Worm (Caenorhabditis elegans) whole organism, L4 larva: ENCODE measurements around the gene Y37E11AL.12.

ENCODE experiments used
- F26F4.8 ChIP-seq: fragments of 200-800 bp; sonication (Bioruptor generic); conservative IDR thresholded peaks from 2 replicates; pipeline ENCODE4 v1.3.6; 2022; ENCODE audit warnings: missing genetic modification characterization, missing compliant biosample characterization
- F37D6.2 ChIP-seq: sonication (generic microtip); optimal IDR thresholded peaks from 2 replicates; lab custom pipeline; 2016; ENCODE audit warnings: mild to moderate bottlenecking, missing genetic modification characterization, missing compliant biosample characterization
- F49E8.2 ChIP-seq: sonication (generic microtip); optimal IDR thresholded peaks from 2 replicates; lab custom pipeline; 2016; ENCODE audit warnings: missing compliant biosample characterization, mild to moderate bottlenecking, missing genetic modification characterization, borderline replicate concordance
- T20F7.1 ChIP-seq: fragments of 200-800 bp; sonication (Bioruptor generic); optimal IDR thresholded peaks from 2 replicates; lab custom pipeline; 2018; ENCODE audit warnings: mild to moderate bottlenecking, missing genetic modification characterization, missing compliant biosample characterization
- T26A8.4 ChIP-seq: fragments of 200-800 bp; sonication (Bioruptor generic); IDR thresholded peaks from 2 replicates; pipeline ENCODE4 v1.3.6; 2022; ENCODE audit warnings: missing genetic modification characterization, missing compliant biosample characterization
- Y48G9A.11 ChIP-seq: fragments of 200-800 bp; sonication (Bioruptor generic); IDR thresholded peaks from 2 replicates; pipeline ENCODE4 v1.3.6; 2022; ENCODE audit warnings: missing genetic modification reagents, missing genetic modification characterization, missing compliant biosample characterization
- Y5F2A.4 ChIP-seq: fragments of 200-800 bp; sonication (Bioruptor generic); optimal IDR thresholded peaks from 2 replicates; lab custom pipeline; 2018; ENCODE audit warnings: mild to moderate bottlenecking, missing genetic modification characterization, missing compliant biosample characterization
- Y75B8A.6 ChIP-seq: fragments of 200-800 bp; sonication (Bioruptor generic); IDR thresholded peaks from 2 replicates; pipeline ENCODE4 v1.3.6; 2022; ENCODE audit warnings: missing genetic modification reagents, missing genetic modification characterization, missing compliant biosample characterization
- aha-1 ChIP-seq: fragments of 150-350 bp; peaks from one replicate; lab custom pipeline; 2014; ENCODE audit warnings: missing biosample characterization, missing genetic modification characterization
- attf-4 ChIP-seq: sonication (generic microtip); optimal IDR thresholded peaks from 3 replicates; lab custom pipeline; 2017; ENCODE audit warnings: missing biosample characterization, missing genetic modification characterization
- ceh-62 ChIP-seq: sonication (generic microtip); optimal IDR thresholded peaks from 2 replicates; lab custom pipeline; 2017; ENCODE audit warnings: missing biosample characterization, missing genetic modification characterization
- ceh-82 ChIP-seq: sonication (generic microtip); optimal IDR thresholded peaks from 2 replicates; lab custom pipeline; 2017; ENCODE audit warnings: missing biosample characterization, missing genetic modification characterization
- ces-1 ChIP-seq: fragments of 150-350 bp; sonication (generic microtip); optimal IDR thresholded peaks from 4 replicates; lab custom pipeline; 2014; ENCODE audit warnings: missing biosample characterization, missing genetic modification reagents, missing genetic modification characterization
- ctbp-1 ChIP-seq: fragments of 200-800 bp; sonication (Bioruptor generic); IDR thresholded peaks from 2 replicates; pipeline ENCODE4 v1.3.6; 2022; ENCODE audit warnings: missing genetic modification reagents, missing genetic modification characterization, missing compliant biosample characterization
- daf-16 ChIP-seq, 3 experiments: sonication (generic microtip); optimal IDR thresholded peaks; 2 replicates each; lab custom pipeline; 2016 to 2017; ENCODE audit warnings: missing genetic modification characterization in 3 of 3, missing genetic modification reagents in 3 of 3, mild to moderate bottlenecking in 2 of 3, missing compliant biosample characterization in 2 of 3, missing biosample characterization in 1 of 3, moderate library complexity in 1 of 3
- daf-19 ChIP-seq: fragments of 200-800 bp; sonication (Bioruptor generic); conservative IDR thresholded peaks from 2 replicates; pipeline ENCODE4 v1.3.6; 2022; ENCODE audit warnings: missing genetic modification characterization, missing compliant biosample characterization
- dmd-6 ChIP-seq: fragments of 200-800 bp; sonication (Bioruptor generic); IDR thresholded peaks from 2 replicates; pipeline ENCODE4 v1.3.6; 2022; ENCODE audit warnings: missing genetic modification reagents, missing genetic modification characterization, missing compliant biosample characterization
- dmd-9 ChIP-seq: fragments of 200-800 bp; sonication (Bioruptor generic); IDR thresholded peaks from 2 replicates; pipeline ENCODE4 v1.3.6; 2022; ENCODE audit warnings: missing genetic modification reagents, missing genetic modification characterization, missing compliant biosample characterization
- dve-1 ChIP-seq: sonication (generic microtip); optimal IDR thresholded peaks from 2 replicates; lab custom pipeline; 2017; ENCODE audit warnings: antibody characterized with exemption, mild to moderate bottlenecking, missing genetic modification characterization, missing compliant biosample characterization; ENCODE audit not compliant: insufficient read depth
- fkh-10 ChIP-seq: fragments of 150-350 bp; optimal IDR thresholded peaks from 2 replicates; lab custom pipeline; 2014; ENCODE audit warnings: missing biosample characterization, missing genetic modification reagents, missing genetic modification characterization
- lin-13 ChIP-seq: fragments of 150-350 bp; optimal IDR thresholded peaks from 2 replicates; lab custom pipeline; 2014; ENCODE audit warnings: missing biosample characterization, missing genetic modification reagents, missing genetic modification characterization
- lin-29 ChIP-seq: fragments of 200-800 bp; sonication (Bioruptor generic); IDR thresholded peaks from 2 replicates; pipeline ENCODE4 v1.3.6; 2022; ENCODE audit warnings: missing genetic modification reagents, missing genetic modification characterization, missing compliant biosample characterization
- lin-38 ChIP-seq: fragments of 200-800 bp; sonication (Bioruptor generic); IDR thresholded peaks from 2 replicates; pipeline ENCODE4 v1.3.6; 2022; ENCODE audit warnings: missing genetic modification reagents, missing genetic modification characterization, missing compliant biosample characterization
- mep-1 ChIP-seq: fragments of 150-350 bp; sonication (generic microtip); optimal IDR thresholded peaks from 3 replicates; lab custom pipeline; 2014; ENCODE audit warnings: missing biosample characterization, missing genetic modification characterization
- nhr-237 ChIP-seq: sonication (generic microtip); optimal IDR thresholded peaks from 2 replicates; lab custom pipeline; 2017; ENCODE audit warnings: missing biosample characterization, missing genetic modification characterization
- nhr-28 ChIP-seq: fragments of 150-350 bp; optimal IDR thresholded peaks from 2 replicates; lab custom pipeline; 2014; ENCODE audit warnings: missing biosample characterization, missing genetic modification characterization
- nhr-48 ChIP-seq: sonication (generic microtip); optimal IDR thresholded peaks from 2 replicates; lab custom pipeline; 2016; ENCODE audit warnings: mild to moderate bottlenecking, missing genetic modification characterization, missing compliant biosample characterization
- nhr-6 ChIP-seq: fragments of 150-350 bp; optimal IDR thresholded peaks from 2 replicates; lab custom pipeline; 2014; ENCODE audit warnings: missing biosample characterization, missing genetic modification characterization
- pqm-1 ChIP-seq: sonication (generic microtip); optimal IDR thresholded peaks from 2 replicates; lab custom pipeline; 2017; ENCODE audit warnings: missing biosample characterization, missing genetic modification characterization
- rbr-2 ChIP-seq: sonication (generic microtip); optimal IDR thresholded peaks from 2 replicates; lab custom pipeline; 2016; ENCODE audit warnings: missing genotype, missing genetic modification characterization, missing compliant biosample characterization
- tag-97 ChIP-seq: fragments of 200-800 bp; sonication (Bioruptor generic); IDR thresholded peaks from 2 replicates; pipeline ENCODE4 v1.3.6; 2022; ENCODE audit warnings: missing genetic modification characterization, missing compliant biosample characterization
- tra-1 ChIP-seq: fragments of 200-800 bp; sonication (Bioruptor generic); IDR thresholded peaks from 2 replicates; pipeline ENCODE4 v1.3.6; 2022; ENCODE audit warnings: missing genetic modification reagents, missing genetic modification characterization, missing compliant biosample characterization
- unc-130 ChIP-seq: sonication (generic microtip); optimal IDR thresholded peaks from 2 replicates; lab custom pipeline; 2016; ENCODE audit warnings: missing genetic modification reagents, missing genetic modification characterization, missing compliant biosample characterization
- unc-39 ChIP-seq: sonication (generic microtip); optimal IDR thresholded peaks from 2 replicates; lab custom pipeline; 2017; ENCODE audit warnings: missing biosample characterization, missing genetic modification characterization
- ztf-11 ChIP-seq: fragments of 150-350 bp; optimal IDR thresholded peaks from 2 replicates; lab custom pipeline; 2014; ENCODE audit warnings: missing biosample characterization, missing genetic modification characterization

The Y37E11AL.12 gene

ce11 chrIV:3725845-3726244 is 24.1 kb upstream of the Y37E11AL.12 start, which contains the start of gene smgl-2 (continued):
- TF ChIP-seq nhr-48 (tag; lab: Kevin White, UChicago), result no peak
- TF ChIP-seq Y5F2A.4, result no peak
- no peak for TF ChIP-seq tag-97 (GFP tag; lab: Robert Waterston, UW)
- no peak for TF ChIP-seq Y48G9A.11
- no peak for TF ChIP-seq F49E8.2
- peak; percentile 10 for TF ChIP-seq nhr-6 (tag; lab: Kevin White, UChicago)
- TF ChIP-seq daf-19 (GFP tag; lab: Robert Waterston, UW), result no peak

- TF ChIP-seq F49E8.2 (no peak), lin-38 (GFP tag; lab: Robert Waterston, UW) (no peak), daf-19 (GFP tag; lab: Robert Waterston, UW) (no peak), unc-130 (GFP tag; lab: Kevin White, UChicago) (no peak)
- TF ChIP-seq, all 104 proteins: peak for 0
Observed at ce11 chrIV:3725361-3725760, 23.6 kb upstream of the Y37E11AL.12 start, which contains the start of gene Y37E11AM.2. Y37E11AM.2 (minus strand) TSS chrIV:3725461.

ce11 chrIV:3722690-3723089 is 20.9 kb upstream of the Y37E11AL.12 start, which contains the start of gene Y37E11AM.4:
Y37E11AM.4 (minus strand) TSS chrIV:3722790.
- TF ChIP-seq tag-97 (GFP tag; lab: Robert Waterston, UW), result no peak
- no peak for TF ChIP-seq fkh-10 (GFP tag; lab: Kevin White, UChicago)
- no peak for TF ChIP-seq lin-29 (GFP tag; lab: Robert Waterston, UW)
- TF ChIP-seq Y75B8A.6 (GFP tag; lab: Robert Waterston, UW), result no peak
- TF ChIP-seq ctbp-1 (GFP tag; lab: Robert Waterston, UW), result no peak
- no peak for TF ChIP-seq nhr-48 (tag; lab: Kevin White, UChicago)
- no peak for TF ChIP-seq unc-39 (tag; lab: Kevin White, UChicago)
- no peak for TF ChIP-seq lin-13
- no peak for TF ChIP-seq mep-1

- TF ChIP-seq nhr-28 (tag; lab: Kevin White, UChicago) (peak; percentile 16), dmd-6 (GFP tag; lab: Robert Waterston, UW) (0 out of 2 replicates have a peak, but pooled peaks have one; percentile 15), dve-1 (tag; lab: Kevin White, UChicago) (peak; percentile 32), pqm-1 (tag; lab: Kevin White, UChicago) (peak; percentile 20), rbr-2 (tag; lab: Kevin White, UChicago) (no peak), daf-16 (GFP tag; optimal IDR thresholded peaks at IDR 0.05; lab: Kevin White, UChicago) (no peak), daf-16 (tag; optimal IDR thresholded peaks at IDR 0.05; lab: Kevin White, UChicago) (peak; percentile 57)
Observed at ce11 chrIV:3721973-3722372, 20.2 kb upstream of the Y37E11AL.12 start.

- TF ChIP-seq ceh-82 (tag; lab: Kevin White, UChicago) (no peak), nhr-28 (tag; lab: Kevin White, UChicago) (peak; percentile 30), daf-16 (GFP tag; optimal IDR thresholded peaks at IDR 0.05; lab: Kevin White, UChicago) (no peak), daf-16 (tag; optimal IDR thresholded peaks at IDR 0.05; lab: Kevin White, UChicago) (peak; percentile 34)
Observed at ce11 chrIV:3720644-3721043, 18.9 kb upstream of the Y37E11AL.12 start.

- TF ChIP-seq ces-1, result no peak
- no peak for TF ChIP-seq nhr-237 (tag; lab: Kevin White, UChicago)
- no peak for TF ChIP-seq F26F4.8 (GFP tag; lab: Robert Waterston, UW)
- TF ChIP-seq tra-1 (GFP tag; lab: Robert Waterston, UW), result no peak
- no peak for TF ChIP-seq ceh-62 (tag; lab: Kevin White, UChicago)
- TF ChIP-seq lin-29 (GFP tag; lab: Robert Waterston, UW), result no peak
Observed at ce11 chrIV:3719057-3719456, 17.3 kb upstream of the Y37E11AL.12 start, which contains the start of gene Y37E11AM.3. Y37E11AM.3 (minus strand) TSS chrIV:3719157.

- TF ChIP-seq lin-29 (GFP tag; lab: Robert Waterston, UW), result no peak
- TF ChIP-seq Y75B8A.6 (GFP tag; lab: Robert Waterston, UW), result no peak
- no peak for TF ChIP-seq F37D6.2 (tag; lab: Kevin White, UChicago)
- no peak for TF ChIP-seq dmd-9 (GFP tag; lab: Robert Waterston, UW)
- no peak for TF ChIP-seq ztf-11 (tag; lab: Kevin White, UChicago)
- no peak for TF ChIP-seq T20F7.1 (GFP tag; lab: Kevin White, UChicago)
- no peak for TF ChIP-seq T26A8.4 (GFP tag; lab: Robert Waterston, UW)
- no peak for TF ChIP-seq aha-1 (tag; lab: Kevin White, UChicago)
- no peak for TF ChIP-seq attf-4 (tag; lab: Kevin White, UChicago)
Observed at ce11 chrIV:3710737-3711136, 8.9 kb upstream of the Y37E11AL.12 start.
